Fruit fly (Drosophila melanogaster) whole organism, prepupa: ENCODE measurements around the gene Osi7.

Experiments
- Sox15 ChIP-seq: fragments of 200-800 bp; sonication (Bioruptor generic); optimal IDR thresholded peaks from 3 replicates; lab custom pipeline; 2016; ENCODE audit warnings: missing biosample characterization, missing genetic modification characterization
- achi ChIP-seq: fragments of 200-800 bp; sonication (Bioruptor generic); optimal IDR thresholded peaks from 3 replicates; lab custom pipeline; 2016; ENCODE audit warnings: missing biosample characterization, missing genetic modification characterization

DNA sequence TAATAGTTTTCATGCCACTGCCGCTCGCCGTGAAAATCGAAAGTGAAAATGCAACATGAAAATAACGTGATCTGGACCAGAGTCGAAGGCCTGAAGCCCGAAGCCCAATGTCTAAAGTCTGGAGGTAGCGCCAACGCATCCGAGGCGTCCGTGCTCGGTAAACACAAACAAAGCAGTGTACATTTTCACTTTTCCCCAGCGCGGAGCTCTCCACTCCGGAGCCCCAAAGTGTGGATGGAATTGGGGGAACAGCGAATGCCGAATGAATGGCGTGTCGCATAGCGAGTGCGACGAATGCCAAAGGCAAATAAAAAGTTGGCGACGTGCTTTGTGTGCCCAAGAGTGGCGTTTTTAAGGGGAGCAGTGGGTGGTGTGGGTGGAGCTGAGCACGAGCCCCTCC is 45.8 kb upstream of the Osi7 start:
- TF ChIP-seq achi (GFP tag; lab: Kevin White, UChicago) = no peak
- no peak for TF ChIP-seq Sox15
